Worm (Caenorhabditis elegans) whole organism, midembryonic: Measurements from ENCODE around the gene kle-2.

ENCODE experiments used
- T22C8.4 ChIP-seq: fragments of 200-800 bp; sonication (Bioruptor generic); IDR thresholded peaks from 2 replicates; pipeline ENCODE4 v1.3.6; 2022; ENCODE audit warnings: missing genetic modification characterization, missing compliant biosample characterization
- cog-1 ChIP-seq: sonication (generic microtip); optimal IDR thresholded peaks from 2 replicates; lab custom pipeline; 2016; ENCODE audit warnings: missing genetic modification characterization, missing compliant biosample characterization
- flt-1 ChIP-seq: fragments of 200-800 bp; sonication (Bioruptor generic); IDR thresholded peaks from 2 replicates; pipeline ENCODE4 v1.3.6; 2022; ENCODE audit warnings: missing genetic modification characterization, missing compliant biosample characterization
- klf-2 ChIP-seq: fragments of 200-800 bp; sonication (Bioruptor generic); conservative IDR thresholded peaks from 2 replicates; pipeline ENCODE4 v1.3.6; 2022; ENCODE audit warnings: missing genetic modification reagents, missing genetic modification characterization, missing compliant biosample characterization
- med-1 ChIP-seq: sonication (generic microtip); optimal IDR thresholded peaks from 2 replicates; lab custom pipeline; 2017; ENCODE audit warnings: missing genetic modification characterization, mild to moderate bottlenecking, missing compliant biosample characterization, antibody characterized with exemption, missing genetic modification reagents; ENCODE audit not compliant: insufficient read depth
- ref-1 ChIP-seq: fragments of 200-800 bp; sonication (Bioruptor generic); conservative IDR thresholded peaks from 2 replicates; pipeline ENCODE4 v1.3.6; 2022; ENCODE audit warnings: missing genetic modification reagents, missing genetic modification characterization, missing compliant biosample characterization
- tab-1 ChIP-seq: fragments of 200-800 bp; sonication (Bioruptor generic); IDR thresholded peaks from 2 replicates; pipeline ENCODE4 v1.3.6; 2022; ENCODE audit warnings: missing genetic modification characterization, missing compliant biosample characterization
- ztf-23 ChIP-seq: fragments of 200-800 bp; sonication (Bioruptor generic); IDR thresholded peaks from 2 replicates; pipeline ENCODE4 v1.3.6; 2022; ENCODE audit warnings: missing genetic modification reagents, missing genetic modification characterization, missing compliant biosample characterization
- ztf-29 ChIP-seq: fragments of 200-800 bp; sonication (Bioruptor generic); IDR thresholded peaks from 2 replicates; pipeline ENCODE4 v1.3.6; 2022; ENCODE audit warnings: missing genetic modification reagents, missing genetic modification characterization, missing compliant biosample characterization

Gene kle-2

DNA sequence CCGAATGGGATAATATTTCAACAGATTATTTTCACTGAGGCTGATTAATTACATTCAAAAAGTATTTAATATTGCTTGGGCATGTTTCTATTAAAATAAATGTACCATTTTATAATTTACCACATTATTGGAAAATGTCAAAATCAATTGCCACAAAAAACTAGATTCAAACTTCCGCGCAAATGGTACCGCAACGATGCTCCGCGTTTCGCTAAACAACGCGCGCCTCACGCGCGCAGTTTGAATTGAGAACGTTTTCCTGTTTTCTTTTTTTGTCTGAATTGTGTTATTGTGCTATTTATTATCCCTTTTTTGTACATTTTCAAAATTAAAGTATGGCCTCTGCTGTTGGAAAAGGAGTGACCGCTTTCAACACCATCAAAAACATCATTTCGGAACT, 698 bp upstream of the kle-2 start, which contains the start of gene C29E4.12:
C29E4.12 (plus strand) TSS at position 333 of the 400 bp plus-strand sequence.
- no peak for TF ChIP-seq cog-1 (tag; lab: Kevin White, UChicago)
- no peak for TF ChIP-seq ref-1

- TF ChIP-seq flt-1 (GFP tag; lab: Robert Waterston, UW) (no peak), cog-1 (tag; lab: Kevin White, UChicago) (no peak), ztf-23 (GFP tag; lab: Robert Waterston, UW) (no peak), tab-1 (GFP tag; lab: Robert Waterston, UW) (no peak), ztf-29 (GFP tag; lab: Robert Waterston, UW) (no peak), ref-1 (no peak), klf-2 (GFP tag; lab: Robert Waterston, UW) (no peak), med-1 (no peak), T22C8.4 (GFP tag; lab: Robert Waterston, UW) (no peak)
Measured at ce11 chrIII:7946968-7947491, 5.5 kb downstream of the kle-2 start, which contains the start of gene gsto-1. TSS of gene gsto-1 (minus strand) at chrIII:7947018.

DNA sequence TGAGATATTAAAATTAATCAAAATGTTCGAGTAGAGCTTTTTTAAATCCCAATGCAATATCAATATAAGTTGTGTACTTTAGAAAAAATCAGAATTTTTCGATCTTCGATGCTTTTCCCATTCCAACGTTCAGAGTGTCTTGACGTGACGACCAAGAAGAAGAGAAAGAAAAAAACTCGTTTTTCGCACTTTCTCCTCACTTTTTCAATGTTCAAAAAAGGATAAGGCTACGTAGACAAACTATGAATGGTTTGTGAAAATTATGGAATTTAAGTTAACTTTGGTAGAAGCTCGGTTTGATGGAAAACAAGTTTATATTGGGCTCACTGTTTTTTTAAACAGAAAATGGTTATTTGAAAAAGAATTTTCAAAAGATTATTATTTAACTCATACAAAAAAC, 6.2 kb downstream of the kle-2 start:
- TF ChIP-seq klf-2 (GFP tag; lab: Robert Waterston, UW) (no peak), T22C8.4 (GFP tag; lab: Robert Waterston, UW) (no peak), ztf-29 (GFP tag; lab: Robert Waterston, UW) (no peak), cog-1 (tag; lab: Kevin White, UChicago) (no peak), ref-1 (no peak), flt-1 (GFP tag; lab: Robert Waterston, UW) (no peak), med-1 (no peak)

DNA sequence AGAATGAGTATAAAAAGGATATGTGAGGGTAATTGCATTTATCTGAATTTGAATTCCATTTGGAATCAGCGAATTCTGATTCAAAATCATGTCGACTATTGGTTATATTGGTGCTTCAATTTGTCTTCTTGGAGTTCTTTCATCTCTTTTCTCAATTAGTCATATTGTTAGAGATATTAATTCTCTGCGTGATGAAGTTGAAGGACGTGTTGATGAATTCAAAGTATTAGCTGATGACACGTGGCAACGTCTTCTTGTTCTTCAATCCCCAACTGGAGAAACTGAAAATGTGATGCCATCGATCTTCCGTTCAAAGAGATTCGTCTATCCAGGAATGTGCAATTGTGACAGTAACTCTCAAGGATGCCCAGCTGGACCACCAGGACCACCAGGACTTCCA, 7.3 kb downstream of the kle-2 start, which contains the start of gene col-90:
col-90 (plus strand) TSS at position 37 of the 400 bp plus-strand sequence.
- no peak for TF ChIP-seq cog-1 (tag; lab: Kevin White, UChicago)
- no peak for TF ChIP-seq ztf-23 (GFP tag; lab: Robert Waterston, UW)
- no peak for TF ChIP-seq tab-1 (GFP tag; lab: Robert Waterston, UW)
- no peak for TF ChIP-seq flt-1 (GFP tag; lab: Robert Waterston, UW)
- no peak for TF ChIP-seq T22C8.4 (GFP tag; lab: Robert Waterston, UW)
- no peak for TF ChIP-seq klf-2 (GFP tag; lab: Robert Waterston, UW)
- TF ChIP-seq med-1: no peak
- TF ChIP-seq ref-1: no peak
- no peak for TF ChIP-seq ztf-29 (GFP tag; lab: Robert Waterston, UW)

DNA sequence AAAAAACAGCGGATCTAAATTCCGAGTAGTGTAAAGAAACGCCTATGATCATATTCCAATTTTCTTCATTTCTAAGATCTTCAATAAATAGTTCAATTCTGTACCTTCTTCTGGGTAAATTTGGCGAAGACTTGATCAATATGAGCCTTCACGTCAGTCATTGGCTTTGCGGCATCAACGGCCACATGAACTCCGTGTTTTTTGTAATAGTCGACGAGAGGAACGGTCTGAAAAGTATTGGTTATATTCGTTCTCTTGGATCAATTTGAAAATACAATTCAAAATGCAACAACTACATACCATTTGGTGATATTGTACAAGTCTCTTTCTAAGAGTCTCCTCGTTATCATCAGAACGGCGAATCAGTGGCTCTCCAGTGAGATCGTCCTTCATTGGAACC, 8.9 kb downstream of the kle-2 start:
- TF ChIP-seq tab-1 (GFP tag; lab: Robert Waterston, UW) (no peak), ztf-29 (GFP tag; lab: Robert Waterston, UW) (no peak), cog-1 (tag; lab: Kevin White, UChicago) (no peak), med-1 (no peak), T22C8.4 (GFP tag; lab: Robert Waterston, UW) (no peak), flt-1 (GFP tag; lab: Robert Waterston, UW) (no peak), klf-2 (GFP tag; lab: Robert Waterston, UW) (no peak), ztf-23 (GFP tag; lab: Robert Waterston, UW) (no peak), ref-1 (no peak)

ce11 chrIII:7952077-7952765, 10.7 kb downstream of the kle-2 start, which contains the start of gene C29E4.15:
TSS of gene C29E4.15 (plus strand) at chrIII:7952623.
- TF ChIP-seq med-1: no peak
- TF ChIP-seq flt-1 (GFP tag; lab: Robert Waterston, UW): no peak
- TF ChIP-seq klf-2 (GFP tag; lab: Robert Waterston, UW): no peak
- no peak for TF ChIP-seq ref-1
- TF ChIP-seq ztf-23 (GFP tag; lab: Robert Waterston, UW): no peak
- no peak for TF ChIP-seq cog-1 (tag; lab: Kevin White, UChicago)
- no peak for TF ChIP-seq ztf-29 (GFP tag; lab: Robert Waterston, UW)
- TF ChIP-seq T22C8.4 (GFP tag; lab: Robert Waterston, UW): no peak
- TF ChIP-seq tab-1 (GFP tag; lab: Robert Waterston, UW): no peak

DNA sequence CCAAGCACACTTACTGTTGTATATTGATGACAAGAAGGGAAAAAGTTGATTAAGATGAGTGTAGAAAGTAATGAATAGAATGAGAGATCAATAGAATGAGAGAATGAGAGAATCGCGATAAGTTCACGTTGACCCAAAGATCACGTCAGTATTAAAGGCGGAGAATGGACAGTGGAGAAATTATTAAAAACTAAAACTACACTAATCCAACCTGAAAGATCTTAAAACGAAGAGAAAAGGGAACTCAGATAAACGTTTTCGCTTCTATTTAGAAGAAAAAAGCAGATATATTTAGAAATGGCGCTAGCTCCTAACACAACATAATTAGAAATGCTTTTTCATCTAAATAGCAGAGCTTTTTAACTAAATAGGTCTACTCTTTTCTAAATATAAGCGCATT, 11.7 kb downstream of the kle-2 start, which contains the start of gene let-754:
let-754 (minus strand) TSS at position 101 of the 400 bp plus-strand sequence.
- TF ChIP-seq ref-1: no peak
- no peak for TF ChIP-seq tab-1 (GFP tag; lab: Robert Waterston, UW)
- TF ChIP-seq ztf-23 (GFP tag; lab: Robert Waterston, UW): no peak
- no peak for TF ChIP-seq ztf-29 (GFP tag; lab: Robert Waterston, UW)
- TF ChIP-seq med-1: no peak
- TF ChIP-seq klf-2 (GFP tag; lab: Robert Waterston, UW): no peak
- no peak for TF ChIP-seq T22C8.4 (GFP tag; lab: Robert Waterston, UW)
- no peak for TF ChIP-seq cog-1 (tag; lab: Kevin White, UChicago)
- no peak for TF ChIP-seq flt-1 (GFP tag; lab: Robert Waterston, UW)

DNA sequence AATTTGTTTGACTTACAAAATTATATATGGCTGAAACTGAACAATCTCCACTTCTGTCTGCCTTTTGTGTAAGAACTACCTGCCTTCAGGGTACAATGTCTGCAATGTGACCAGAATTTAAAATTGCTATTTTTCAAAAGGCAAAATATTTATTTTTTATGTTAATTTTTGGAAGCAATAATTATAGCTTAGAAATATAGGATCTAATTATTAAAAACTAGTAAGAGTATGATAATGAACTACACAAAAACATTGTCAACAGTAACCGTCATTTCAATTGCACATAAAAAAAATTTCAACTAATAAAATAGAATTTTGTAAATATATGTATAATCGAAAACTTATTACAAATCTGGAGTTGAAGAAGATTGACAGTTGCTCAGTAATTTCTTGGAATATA, 15.4 kb downstream of the kle-2 start, which contains the start of gene C29E4.9:
C29E4.9 (minus strand) TSS at position 101 of the 400 bp plus-strand sequence.
- TF ChIP-seq cog-1 (tag; lab: Kevin White, UChicago): no peak

DNA sequence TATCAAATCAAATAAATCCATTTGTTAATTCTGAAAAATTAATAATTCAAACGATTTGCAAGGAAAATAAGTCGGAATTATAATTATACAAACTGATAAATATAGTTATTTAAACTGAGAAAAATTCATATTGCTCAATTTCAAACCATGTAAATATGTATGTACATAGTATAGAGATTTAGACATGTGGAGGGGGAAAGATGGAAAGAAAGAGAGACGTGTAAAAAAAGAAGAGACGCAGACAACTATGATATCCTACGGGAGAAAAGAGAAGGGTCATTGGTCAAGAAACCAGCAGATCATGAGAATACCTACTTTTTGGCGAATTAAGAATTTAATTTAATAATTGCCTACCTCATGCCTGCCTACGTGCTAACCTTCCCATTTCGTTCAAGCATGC, 16.6 kb downstream of the kle-2 start, which contains the start of gene C29E4.11:
C29E4.11 (minus strand) TSS at position 30 of the 400 bp plus-strand sequence.
- peak; percentile 24 for TF ChIP-seq cog-1 (tag; lab: Kevin White, UChicago)
- no peak for TF ChIP-seq med-1
- no peak for TF ChIP-seq ztf-23 (GFP tag; lab: Robert Waterston, UW)
